Fruit fly (Drosophila melanogaster): ENCODE results near the gene natalisin.

Gene natalisin

dm6 chr3R:14384502-14384901 lies 33.9 kb upstream of the natalisin start:
- TF ChIP-seq sage (GFP tag; optimal IDR thresholded peaks at IDR 0.05), result no peak
- TF ChIP-seq Hnf4 (GFP tag; optimal IDR thresholded peaks at IDR 0.05), result no peak
- TF ChIP-seq lola (GFP tag; optimal IDR thresholded peaks at IDR 0.05), result no peak

- TF ChIP-seq jim (GFP tag; optimal IDR thresholded peaks at IDR 0.05), result no peak
- TF ChIP-seq rgr (GFP tag; optimal IDR thresholded peaks at IDR 0.05), result no peak
- peak; percentile 37 for TF ChIP-seq HLH106 (tag; optimal IDR thresholded peaks at IDR 0.05)
- TF ChIP-seq brk (GFP tag; optimal IDR thresholded peaks at IDR 0.05), result no peak
- no peak for TF ChIP-seq pan (optimal IDR thresholded peaks at IDR 0.05)
- TF ChIP-seq br (GFP tag; optimal IDR thresholded peaks at IDR 0.05), result no peak
- TF ChIP-seq psq (GFP tag; optimal IDR thresholded peaks at IDR 0.05), result peak; percentile 30
- TF ChIP-seq fru (GFP tag; optimal IDR thresholded peaks at IDR 0.05), result peak; percentile 46
- no peak for TF ChIP-seq GATAd (GFP tag; optimal IDR thresholded peaks at IDR 0.05)
- TF ChIP-seq ey (GFP tag; optimal IDR thresholded peaks at IDR 0.05), result peak; percentile 11
- TF ChIP-seq Hnf4 (GFP tag; optimal IDR thresholded peaks at IDR 0.05), result no peak
- peak; percentile 22 for TF ChIP-seq woc (GFP tag; optimal IDR thresholded peaks at IDR 0.05)
- peak; percentile 32 for TF ChIP-seq Sp1 (GFP tag; optimal IDR thresholded peaks at IDR 0.05)
- TF ChIP-seq N (GFP tag; optimal IDR thresholded peaks at IDR 0.05), result no peak
- no peak for TF ChIP-seq tai (GFP tag; optimal IDR thresholded peaks at IDR 0.05)
- peak in 1 of 2 experiments; percentile 55 for TF ChIP-seq foxo (GFP tag; optimal IDR thresholded peaks at IDR 0.05)
- no peak for TF ChIP-seq Hr78 (GFP tag; optimal IDR thresholded peaks at IDR 0.05)
- TF ChIP-seq Jra (GFP tag; optimal IDR thresholded peaks at IDR 0.05), result no peak
- TF ChIP-seq Hr83 (GFP tag; optimal IDR thresholded peaks at IDR 0.05; ENCODE audit: poor library complexity, severe bottlenecking), result no peak
- no peak for TF ChIP-seq usp (GFP tag; optimal IDR thresholded peaks at IDR 0.05)
- TF ChIP-seq dl (GFP tag; optimal IDR thresholded peaks at IDR 0.05; ENCODE audit: insufficient read depth in 1 of 2, partially characterized antibody in 2 of 2), result no peak
- no peak for TF ChIP-seq Dif (GFP tag; optimal IDR thresholded peaks at IDR 0.05; ENCODE audit: partially characterized antibody)
- TF ChIP-seq dmrt93B (GFP tag; optimal IDR thresholded peaks at IDR 0.05), result peak; percentile 5
- TF ChIP-seq CG9705 (GFP tag; optimal IDR thresholded peaks at IDR 0.05), result no peak
- TF ChIP-seq Vsx2 (GFP tag; optimal IDR thresholded peaks at IDR 0.05; ENCODE audit: partially characterized antibody), result no peak
- no peak for TF ChIP-seq Abd-B (GFP tag; optimal IDR thresholded peaks at IDR 0.05)
- TF ChIP-seq OdsH (GFP tag; optimal IDR thresholded peaks at IDR 0.05), result peak; percentile 14
- no peak for TF ChIP-seq Rel (GFP tag; optimal IDR thresholded peaks at IDR 0.05)
- TF ChIP-seq Rel (tag; optimal IDR thresholded peaks at IDR 0.05), result no peak
Measured at dm6 chr3R:14386088-14386822, 32.1 kb upstream of the natalisin start.

- TF ChIP-seq OdsH (GFP tag; optimal IDR thresholded peaks at IDR 0.05), result peak; percentile 62
- TF ChIP-seq br (GFP tag; optimal IDR thresholded peaks at IDR 0.05), result peak; percentile 51
- TF ChIP-seq Mio (GFP tag; optimal IDR thresholded peaks at IDR 0.05), result no peak
- TF ChIP-seq Hr83 (GFP tag; optimal IDR thresholded peaks at IDR 0.05; ENCODE audit: poor library complexity, severe bottlenecking), result no peak
- TF ChIP-seq ey (GFP tag; optimal IDR thresholded peaks at IDR 0.05), result peak; percentile 59
- TF ChIP-seq lola (GFP tag; optimal IDR thresholded peaks at IDR 0.05), result no peak
- no peak for TF ChIP-seq dl (GFP tag; optimal IDR thresholded peaks at IDR 0.05; ENCODE audit: insufficient read depth in 1 of 2, partially characterized antibody in 2 of 2)
- no peak for TF ChIP-seq CrebA (GFP tag; optimal IDR thresholded peaks at IDR 0.05; ENCODE audit: borderline replicate concordance)
- peak in 1 of 2 experiments; percentile 70 for TF ChIP-seq foxo (GFP tag; optimal IDR thresholded peaks at IDR 0.05)
- no peak for TF ChIP-seq usp (GFP tag; optimal IDR thresholded peaks at IDR 0.05)
- TF ChIP-seq N (GFP tag; optimal IDR thresholded peaks at IDR 0.05), result no peak
- TF ChIP-seq Rel (GFP tag; optimal IDR thresholded peaks at IDR 0.05), result no peak
- TF ChIP-seq Rel (tag; optimal IDR thresholded peaks at IDR 0.05), result no peak
- TF ChIP-seq dsf (GFP tag; optimal IDR thresholded peaks at IDR 0.05; ENCODE audit: borderline replicate concordance), result no peak
- TF ChIP-seq sage (GFP tag; optimal IDR thresholded peaks at IDR 0.05), result no peak
- TF ChIP-seq brk (GFP tag; optimal IDR thresholded peaks at IDR 0.05), result peak; percentile 35
- TF ChIP-seq Sp1 (GFP tag; optimal IDR thresholded peaks at IDR 0.05), result peak; percentile 67
- no peak for TF ChIP-seq pan (optimal IDR thresholded peaks at IDR 0.05)
- no peak for TF ChIP-seq CG9705 (GFP tag; optimal IDR thresholded peaks at IDR 0.05)
- no peak for TF ChIP-seq Vsx2 (GFP tag; optimal IDR thresholded peaks at IDR 0.05; ENCODE audit: partially characterized antibody)
- TF ChIP-seq Myc (optimal IDR thresholded peaks at IDR 0.05), result no peak
- no peak for TF ChIP-seq jim (GFP tag; optimal IDR thresholded peaks at IDR 0.05)
- peak; percentile 56 for TF ChIP-seq woc (GFP tag; optimal IDR thresholded peaks at IDR 0.05)
- no peak for TF ChIP-seq Jra (GFP tag; optimal IDR thresholded peaks at IDR 0.05)
- TF ChIP-seq GATAd (GFP tag; optimal IDR thresholded peaks at IDR 0.05), result no peak
- TF ChIP-seq HLH106 (tag; optimal IDR thresholded peaks at IDR 0.05), result peak; percentile 64
- peak; percentile 69 for TF ChIP-seq h (GFP tag; optimal IDR thresholded peaks at IDR 0.05)
- TF ChIP-seq tai (GFP tag; optimal IDR thresholded peaks at IDR 0.05), result peak; percentile 18
- TF ChIP-seq Hnf4 (GFP tag; optimal IDR thresholded peaks at IDR 0.05), result peak; percentile 51
- peak; percentile 44 for TF ChIP-seq psq (GFP tag; optimal IDR thresholded peaks at IDR 0.05)
- TF ChIP-seq fru (GFP tag; optimal IDR thresholded peaks at IDR 0.05), result peak; percentile 69
- no peak for TF ChIP-seq Abd-B (GFP tag; optimal IDR thresholded peaks at IDR 0.05)
- peak; percentile 43 for TF ChIP-seq dmrt93B (GFP tag; optimal IDR thresholded peaks at IDR 0.05)
- no peak for TF ChIP-seq Dfd (GFP tag; optimal IDR thresholded peaks at IDR 0.05)
- no peak for TF ChIP-seq Dif (GFP tag; optimal IDR thresholded peaks at IDR 0.05; ENCODE audit: partially characterized antibody)
- no peak for TF ChIP-seq CG32264 (GFP tag; optimal IDR thresholded peaks at IDR 0.05)
- TF ChIP-seq sv (GFP tag; optimal IDR thresholded peaks at IDR 0.05), result no peak
- TF ChIP-seq rgr (GFP tag; optimal IDR thresholded peaks at IDR 0.05), result peak; percentile 71
- no peak for TF ChIP-seq Hr78 (GFP tag; optimal IDR thresholded peaks at IDR 0.05)
Measured at dm6 chr3R:14387840-14388239, 30.6 kb upstream of the natalisin start.
